Fruit fly (Drosophila melanogaster) whole organism, embryonic: ENCODE measurements around the gene Glut1.

ENCODE experiments used
- CG10462 ChIP-seq: fragments of 200-800 bp; sonication (Bioruptor generic); optimal IDR thresholded peaks from 2 replicates; lab custom pipeline; 2016; ENCODE audit warnings: missing biosample characterization, missing genetic modification characterization
- CG11247 ChIP-seq: fragments of 200-800 bp; sonication (Bioruptor generic); IDR thresholded peaks from 2 replicates; pipeline ENCODE4 v1.3.6; 2022; ENCODE audit warnings: missing biosample characterization, missing genetic modification characterization
- CG11398 ChIP-seq: fragments of 200-800 bp; sonication (Bioruptor generic); optimal IDR thresholded peaks from 2 replicates; lab custom pipeline; 2016; ENCODE audit warnings: missing biosample characterization, missing genetic modification characterization
- CG12659 ChIP-seq: fragments of 200-800 bp; sonication (Bioruptor generic); optimal IDR thresholded peaks from 3 replicates; lab custom pipeline; 2017; ENCODE audit warnings: mild to moderate bottlenecking, missing biosample characterization, missing genetic modification reagents, missing genetic modification characterization
- CG13287 ChIP-seq: fragments of 200-800 bp; sonication (Bioruptor generic); IDR thresholded peaks from 2 replicates; pipeline ENCODE4 v1.3.6; 2022; ENCODE audit warnings: missing biosample characterization, missing genetic modification characterization; ENCODE audit not compliant: partially characterized antibody
- CG14965 ChIP-seq: fragments of 200-800 bp; sonication (Bioruptor generic); optimal IDR thresholded peaks from 2 replicates; lab custom pipeline; 2016; ENCODE audit warnings: missing biosample characterization, missing genetic modification characterization, borderline replicate concordance
- CG15269 ChIP-seq: fragments of 200-800 bp; sonication (Bioruptor generic); optimal IDR thresholded peaks from 2 replicates; lab custom pipeline; 2018; ENCODE audit warnings: missing biosample characterization, mild to moderate bottlenecking, missing genetic modification characterization, moderate library complexity
- CG17328 ChIP-seq: fragments of 200-800 bp; sonication (Bioruptor generic); IDR thresholded peaks from 2 replicates; pipeline ENCODE4 v1.3.6; 2022; ENCODE audit warnings: missing biosample characterization, missing genetic modification characterization
- CG1792 ChIP-seq: fragments of 200-800 bp; sonication (Bioruptor generic); optimal IDR thresholded peaks from 2 replicates; lab custom pipeline; 2016; ENCODE audit warnings: missing biosample characterization, missing genetic modification characterization
- CG18764 ChIP-seq: fragments of 200-800 bp; sonication (Bioruptor generic); optimal IDR thresholded peaks from 3 replicates; lab custom pipeline; 2016; ENCODE audit warnings: missing biosample characterization, missing genetic modification characterization
- CG32532 ChIP-seq: fragments of 200-800 bp; sonication (Bioruptor generic); IDR thresholded peaks from 2 replicates; pipeline ENCODE4 v1.3.6; 2022; ENCODE audit warnings: missing biosample characterization, missing genetic modification characterization
- CG33213 ChIP-seq: fragments of 200-800 bp; sonication (Bioruptor generic); optimal IDR thresholded peaks from 3 replicates; lab custom pipeline; 2016; ENCODE audit warnings: missing biosample characterization, missing genetic modification characterization
- CG3847 ChIP-seq: fragments of 200-800 bp; sonication (Bioruptor generic); IDR thresholded peaks from 2 replicates; pipeline ENCODE4 v1.3.6; 2022; ENCODE audit warnings: missing biosample characterization, missing genetic modification characterization
- CG9437 ChIP-seq: fragments of 200-800 bp; sonication (Bioruptor generic); optimal IDR thresholded peaks from 2 replicates; lab custom pipeline; 2018; ENCODE audit warnings: missing biosample characterization, mild to moderate bottlenecking, missing genetic modification characterization
- Camta ChIP-seq: fragments of 200-800 bp; sonication (Bioruptor generic); optimal IDR thresholded peaks from 2 replicates; lab custom pipeline; 2016; ENCODE audit warnings: missing biosample characterization, missing genetic modification characterization
- Dad ChIP-seq: fragments of 200-800 bp; sonication (Bioruptor generic); optimal IDR thresholded peaks from 3 replicates; lab custom pipeline; 2016; ENCODE audit warnings: missing biosample characterization, missing genetic modification characterization
- Dp ChIP-seq: fragments of 200-800 bp; sonication (Bioruptor generic); optimal IDR thresholded peaks from 2 replicates; lab custom pipeline; 2018; ENCODE audit warnings: missing biosample characterization, mild to moderate bottlenecking, missing genetic modification characterization, moderate library complexity
- Fer3 ChIP-seq: fragments of 200-800 bp; sonication (Bioruptor generic); optimal IDR thresholded peaks from 2 replicates; lab custom pipeline; 2018; ENCODE audit warnings: missing biosample characterization, mild to moderate bottlenecking, missing genetic modification characterization, moderate library complexity
- Hr39 ChIP-seq: fragments of >200 bp; optimal IDR thresholded peaks from 2 replicates; lab custom pipeline; 2017
- Hr78 ChIP-seq, 2 experiments: fragments of 200-800 bp in 1 of 2; fragments of >200 bp in 1 of 2; sonication (Bioruptor generic) in 1 of 2; optimal IDR thresholded peaks; 2 replicates each; lab custom pipeline; 2017 to 2019; ENCODE audit warnings: missing biosample characterization in 2 of 2, missing genetic modification characterization in 2 of 2, mild to moderate bottlenecking in 1 of 2, moderate library complexity in 1 of 2
- MTF-1 ChIP-seq: fragments of 200-800 bp; sonication (Bioruptor generic); optimal IDR thresholded peaks from 2 replicates; lab custom pipeline; 2018; ENCODE audit warnings: missing biosample characterization, mild to moderate bottlenecking, missing genetic modification characterization, borderline replicate concordance
- Meics ChIP-seq: fragments of 200-800 bp; sonication (Bioruptor generic); optimal IDR thresholded peaks from 2 replicates; lab custom pipeline; 2017; ENCODE audit warnings: missing biosample characterization, mild to moderate bottlenecking, missing genetic modification characterization
- Poxn ChIP-seq: fragments of 200-800 bp; sonication (Bioruptor generic); IDR thresholded peaks from 2 replicates; pipeline ENCODE4 v1.3.6; 2022; ENCODE audit warnings: missing biosample characterization, missing genetic modification characterization
- Ptx1 ChIP-seq: fragments of 200-800 bp; sonication (Bioruptor generic); IDR thresholded peaks from 2 replicates; pipeline ENCODE4 v1.3.6; 2022; ENCODE audit warnings: missing biosample characterization, missing genetic modification characterization
- Rfx ChIP-seq: fragments of 200-800 bp; sonication (Bioruptor generic); IDR thresholded peaks from 2 replicates; pipeline ENCODE4 v1.3.6; 2022; ENCODE audit warnings: missing biosample characterization, missing genetic modification characterization
- Rx ChIP-seq: fragments of 200-800 bp; sonication (Bioruptor generic); IDR thresholded peaks from 2 replicates; pipeline ENCODE4 v1.3.6; 2022; ENCODE audit warnings: missing biosample characterization, missing genetic modification characterization
- Side ChIP-seq: fragments of 200-800 bp; sonication (Bioruptor generic); optimal IDR thresholded peaks from 2 replicates; lab custom pipeline; 2016; ENCODE audit warnings: missing biosample characterization, missing genetic modification characterization
- TFAM ChIP-seq: fragments of 200-800 bp; sonication (Bioruptor generic); optimal IDR thresholded peaks from 2 replicates; lab custom pipeline; 2017; ENCODE audit warnings: missing biosample characterization, missing genetic modification characterization, inconsistent platforms
- ab ChIP-seq: fragments of 200-800 bp; sonication (Bioruptor generic); optimal IDR thresholded peaks from 2 replicates; lab custom pipeline; 2016; ENCODE audit warnings: missing biosample characterization, missing genetic modification characterization
- ac ChIP-seq: fragments of 200-800 bp; sonication (Bioruptor generic); optimal IDR thresholded peaks from 3 replicates; lab custom pipeline; 2017; ENCODE audit warnings: missing biosample characterization, mild to moderate bottlenecking, missing genetic modification characterization
- ap ChIP-seq: fragments of 200-800 bp; sonication (Bioruptor generic); IDR thresholded peaks from 2 replicates; pipeline ENCODE4 v1.3.6; 2022; ENCODE audit warnings: missing biosample characterization, missing genetic modification characterization
- bab2 ChIP-seq: fragments of 200-800 bp; sonication (Bioruptor generic); optimal IDR thresholded peaks from 2 replicates; lab custom pipeline; 2016; ENCODE audit warnings: missing biosample characterization, missing genetic modification characterization
- bigmax ChIP-seq: fragments of 200-800 bp; sonication (Bioruptor generic); optimal IDR thresholded peaks from 2 replicates; lab custom pipeline; 2018; ENCODE audit warnings: missing biosample characterization, mild to moderate bottlenecking, missing genetic modification characterization
- dimm ChIP-seq: fragments of 200-800 bp; sonication (Bioruptor generic); IDR thresholded peaks from 2 replicates; pipeline ENCODE4 v1.3.6; 2022; ENCODE audit warnings: missing biosample characterization, missing genetic modification characterization
- fd102C ChIP-seq: fragments of 200-800 bp; sonication (Bioruptor generic); optimal IDR thresholded peaks from 2 replicates; lab custom pipeline; 2018; ENCODE audit warnings: missing biosample characterization, mild to moderate bottlenecking, missing genetic modification characterization, moderate library complexity
- grau ChIP-seq: fragments of 200-800 bp; optimal IDR thresholded peaks from 3 replicates; lab custom pipeline; 2019; ENCODE audit warnings: missing biosample characterization, mild to moderate bottlenecking, missing genetic modification characterization, moderate library complexity
- lov ChIP-seq, 2 experiments: fragments of 200-800 bp in 1 of 2; fragments of >200 bp in 1 of 2; sonication (Bioruptor generic) in 1 of 2; IDR thresholded peaks in 1 of 2; optimal IDR thresholded peaks in 1 of 2; 2 replicates in 1 of 2; 3 replicates in 1 of 2; pipeline versions ENCODE4 v1.3.6 to Lab custom; 2017 to 2022; ENCODE audit warnings: missing biosample characterization in 1 of 2, missing genetic modification characterization in 1 of 2
- nerfin-1 ChIP-seq: fragments of 200-800 bp; sonication (Bioruptor generic); optimal IDR thresholded peaks from 3 replicates; lab custom pipeline; 2019; ENCODE audit warnings: missing biosample characterization, mild to moderate bottlenecking, missing genetic modification characterization, moderate library complexity
- otp ChIP-seq: fragments of 200-800 bp; sonication (Bioruptor generic); IDR thresholded peaks from 3 replicates; pipeline ENCODE4, ENCODE4 v1.3.6; 2022; ENCODE audit warnings: missing biosample characterization, missing genetic modification characterization
- pita ChIP-seq: fragments of 200-800 bp; sonication (Bioruptor generic); optimal IDR thresholded peaks from 2 replicates; lab custom pipeline; 2017; ENCODE audit warnings: missing biosample characterization, mild to moderate bottlenecking, missing genetic modification characterization
- row ChIP-seq: fragments of 200-800 bp; sonication (Bioruptor generic); IDR thresholded peaks from 3 replicates; pipeline ENCODE4 v1.3.6; 2022; ENCODE audit warnings: missing biosample characterization, missing genetic modification characterization
- sd ChIP-seq: fragments of 200-800 bp; sonication (Bioruptor generic); optimal IDR thresholded peaks from 3 replicates; lab custom pipeline; 2018; ENCODE audit warnings: missing biosample characterization, mild to moderate bottlenecking, missing genetic modification characterization, moderate library complexity
- sim ChIP-seq: fragments of 200-800 bp; sonication (Bioruptor generic); IDR thresholded peaks from 2 replicates; pipeline ENCODE4 v1.3.6; 2022; ENCODE audit warnings: missing biosample characterization, missing genetic modification characterization
- ssp ChIP-seq: fragments of 200-800 bp; sonication (Bioruptor generic); IDR thresholded peaks from 2 replicates; pipeline ENCODE4 v1.3.6; 2022; ENCODE audit warnings: missing biosample characterization, missing genetic modification characterization
- stc ChIP-seq: fragments of 200-800 bp; sonication (Bioruptor generic); IDR thresholded peaks from 2 replicates; pipeline ENCODE4 v1.3.6; 2022; ENCODE audit warnings: missing biosample characterization, missing genetic modification characterization
- toy ChIP-seq: fragments of 200-800 bp; sonication (Bioruptor generic); IDR thresholded peaks from 2 replicates; pipeline ENCODE4 v1.3.6; 2022; ENCODE audit warnings: missing biosample characterization, missing genetic modification characterization
- tup ChIP-seq: fragments of 200-800 bp; sonication (Bioruptor generic); optimal IDR thresholded peaks from 2 replicates; lab custom pipeline; 2016; ENCODE audit warnings: missing biosample characterization, mild to moderate bottlenecking, missing genetic modification characterization, moderate library complexity
- tx ChIP-seq: fragments of 200-800 bp; sonication (Bioruptor generic); optimal IDR thresholded peaks from 2 replicates; lab custom pipeline; 2016; ENCODE audit warnings: missing biosample characterization, missing genetic modification characterization
- zfh2 ChIP-seq: fragments of 200-800 bp; sonication (Bioruptor generic); optimal IDR thresholded peaks from 2 replicates; lab custom pipeline; 2016; ENCODE audit warnings: missing biosample characterization, missing genetic modification characterization

Gene Glut1

dm6 chr3L:1007513-1008459, 93.9 kb downstream of the Glut1 start (continued):
- peak; percentile 80 for TF ChIP-seq CG12659 (GFP tag; lab: Kevin White, UChicago)
- TF ChIP-seq CG11247 (GFP tag; lab: Robert Waterston, UW): peak; percentile 86
- peak; percentile 92 for TF ChIP-seq Meics (GFP tag; lab: Kevin White, UChicago)
- TF ChIP-seq sim (GFP tag; lab: Robert Waterston, UW): peak; percentile 79
- peak; percentile 49; the same call in 1 of the 2 replicates for TF ChIP-seq dimm (GFP tag; lab: Robert Waterston, UW)
- peak; percentile 94 for TF ChIP-seq row (GFP tag; lab: Robert Waterston, UW)
- no peak for TF ChIP-seq MTF-1 (GFP tag; lab: Kevin White, UChicago)
- peak; percentile 61 for TF ChIP-seq bab2 (GFP tag; lab: Kevin White, UChicago)
- peak; percentile 77 for TF ChIP-seq toy (GFP tag; lab: Robert Waterston, UW)
- TF ChIP-seq CG17328 (GFP tag; lab: Robert Waterston, UW): peak; percentile 87
- TF ChIP-seq TFAM (GFP tag; lab: Kevin White, UChicago): peak; percentile 20
- no peak for TF ChIP-seq pita (GFP tag; lab: Kevin White, UChicago)
- TF ChIP-seq CG9437: peak; percentile 71
- TF ChIP-seq stc: peak; percentile 86
- TF ChIP-seq nerfin-1: peak; percentile 40
- TF ChIP-seq Hr39 (lab: Kevin White, UChicago): no peak
- peak; percentile 82 for TF ChIP-seq Rx (GFP tag; lab: Robert Waterston, UW)
- no peak for TF ChIP-seq tup (GFP tag; lab: Kevin White, UChicago)
- TF ChIP-seq CG33213 (GFP tag; lab: Kevin White, UChicago): peak; percentile 27
- TF ChIP-seq CG18764 (GFP tag; lab: Kevin White, UChicago): no peak
- TF ChIP-seq ap (GFP tag; lab: Robert Waterston, UW): peak; percentile 67
- TF ChIP-seq Dp (GFP tag; lab: Kevin White, UChicago): no peak
- no peak for TF ChIP-seq bigmax
- TF ChIP-seq Poxn (GFP tag; lab: Robert Waterston, UW): peak; percentile 70
- TF ChIP-seq fd102C: no peak
- TF ChIP-seq grau (tag; lab: Kevin White, UChicago): peak; percentile 87
- peak; percentile 86 for TF ChIP-seq CG15269 (tag; lab: Kevin White, UChicago)
- TF ChIP-seq Dad (GFP tag; lab: Kevin White, UChicago): peak; percentile 69
- peak; percentile 91 for TF ChIP-seq CG3847 (GFP tag; lab: Robert Waterston, UW)
- TF ChIP-seq CG10462 (GFP tag; lab: Kevin White, UChicago): peak; percentile 55
- peak; percentile 76 for TF ChIP-seq otp (GFP tag; lab: Robert Waterston, UW)
- no peak for TF ChIP-seq CG11398 (GFP tag; lab: Kevin White, UChicago)
- TF ChIP-seq Ptx1 (GFP tag; lab: Robert Waterston, UW): peak; percentile 94
- TF ChIP-seq Side (GFP tag; lab: Kevin White, UChicago): peak; percentile 68
- TF ChIP-seq Fer3 (tag; lab: Kevin White, UChicago): peak; percentile 60
- no peak for TF ChIP-seq ab (GFP tag; lab: Kevin White, UChicago)
- TF ChIP-seq CG13287 (GFP tag; lab: Robert Waterston, UW): no peak
- no peak for TF ChIP-seq CG14965 (GFP tag; lab: Kevin White, UChicago)
- TF ChIP-seq lov (optimal IDR thresholded peaks at IDR 0.05; lab: Kevin White, UChicago): no peak
- TF ChIP-seq lov (GFP tag; IDR thresholded peaks at IDR 0.05; lab: Robert Waterston, UW): 0 out of 3 replicates have a peak, but pooled peaks have one; percentile 63
- TF ChIP-seq ssp: peak; percentile 78
- TF ChIP-seq Camta (GFP tag; lab: Kevin White, UChicago): peak; percentile 82
- TF ChIP-seq Hr78 (GFP tag; optimal IDR thresholded peaks at IDR 0.05; lab: Kevin White, UChicago): peak in 1 of 2 experiments; percentile 49
- no peak for TF ChIP-seq tx (GFP tag; lab: Kevin White, UChicago)
- TF ChIP-seq sd (tag; lab: Kevin White, UChicago): peak; percentile 56
- TF ChIP-seq ac: no peak
- TF ChIP-seq zfh2 (GFP tag; lab: Kevin White, UChicago): peak; percentile 59
- TF ChIP-seq CG32532 (GFP tag; lab: Robert Waterston, UW): peak; percentile 96
- peak; percentile 96 for TF ChIP-seq Rfx (GFP tag; lab: Robert Waterston, UW)
- TF ChIP-seq CG1792: peak; percentile 66
